Worm (Caenorhabditis elegans) whole organism, late embryonic: ENCODE results near the gene dct-18.

ENCODE experiments used
- K02D7.2 ChIP-seq: sonication (generic microtip); optimal IDR thresholded peaks from 2 replicates; lab custom pipeline; 2017; ENCODE audit warnings: mild to moderate bottlenecking, missing genetic modification characterization, missing compliant biosample characterization
- K09A11.1 ChIP-seq: sonication (generic microtip); optimal IDR thresholded peaks from 2 replicates; lab custom pipeline; 2017; ENCODE audit warnings: antibody characterized with exemption, mild to moderate bottlenecking, missing genetic modification characterization, missing compliant biosample characterization; ENCODE audit not compliant: insufficient read depth
- ama-1 ChIP-seq: fragments of 150-350 bp; optimal IDR thresholded peaks from 2 replicates; lab custom pipeline; 2014
- ceh-14 ChIP-seq: sonication (generic microtip); optimal IDR thresholded peaks from 2 replicates; lab custom pipeline; 2016; ENCODE audit warnings: missing genotype, missing genetic modification characterization, missing compliant biosample characterization
- ceh-18 ChIP-seq: sonication (generic microtip); optimal IDR thresholded peaks from 2 replicates; lab custom pipeline; 2016; ENCODE audit warnings: missing genetic modification characterization, missing compliant biosample characterization
- ceh-19 ChIP-seq: fragments of 200-800 bp; sonication (Bioruptor generic); optimal IDR thresholded peaks from 2 replicates; lab custom pipeline; 2018; ENCODE audit warnings: mild to moderate bottlenecking, missing genetic modification characterization, missing compliant biosample characterization
- ceh-30 ChIP-seq: fragments of 150-350 bp; optimal IDR thresholded peaks from 2 replicates; lab custom pipeline; 2014; ENCODE audit warnings: missing biosample characterization, missing genetic modification characterization
- dmd-4 ChIP-seq: sonication (generic microtip); optimal IDR thresholded peaks from 2 replicates; lab custom pipeline; 2016; ENCODE audit warnings: borderline replicate concordance, missing genetic modification characterization, missing compliant biosample characterization
- lin-11 ChIP-seq: fragments of 200-800 bp; sonication (Bioruptor generic); optimal IDR thresholded peaks from 2 replicates; lab custom pipeline; 2018; ENCODE audit warnings: mild to moderate bottlenecking, missing genetic modification characterization, missing compliant biosample characterization
- madf-2 ChIP-seq: sonication (generic microtip); optimal IDR thresholded peaks from 2 replicates; lab custom pipeline; 2017; ENCODE audit warnings: missing genetic modification characterization, missing compliant biosample characterization
- nfya-1 ChIP-seq: sonication (generic microtip); optimal IDR thresholded peaks from 2 replicates; lab custom pipeline; 2017; ENCODE audit warnings: missing genetic modification characterization, mild to moderate bottlenecking, missing compliant biosample characterization, antibody characterized with exemption, moderate library complexity
- pha-2 ChIP-seq: sonication (generic microtip); optimal IDR thresholded peaks from 2 replicates; lab custom pipeline; 2017; ENCODE audit warnings: mild to moderate bottlenecking, missing genetic modification characterization, missing compliant biosample characterization
- pqm-1 ChIP-seq: sonication (generic microtip); optimal IDR thresholded peaks from 2 replicates; lab custom pipeline; 2016; ENCODE audit warnings: missing genetic modification characterization, missing compliant biosample characterization

ce11 chrII:12928241-12928640, 3.4 kb upstream of the dct-18 start, which contains the start of gene F58G1.3:
- TF ChIP-seq K02D7.2 (tag; lab: Kevin White, UChicago) (no peak), ceh-14 (tag; lab: Kevin White, UChicago) (no peak), pqm-1 (tag; lab: Kevin White, UChicago) (no peak), lin-11 (tag; lab: Kevin White, UChicago) (no peak), ceh-18 (tag; lab: Kevin White, UChicago) (no peak), ceh-30 (tag; lab: Kevin White, UChicago) (no peak), pha-2 (tag; lab: Kevin White, UChicago) (no peak), ama-1 (no peak), K09A11.1 (tag; lab: Kevin White, UChicago) (no peak), ceh-19 (no peak), nfya-1 (tag; lab: Kevin White, UChicago) (no peak), dmd-4 (tag; lab: Kevin White, UChicago) (no peak), madf-2 (no peak)
